Worm (Caenorhabditis elegans) whole organism, young adult: ENCODE measurements around the gene CD4.8.

Source experiments
- C06A6.2 ChIP-seq: fragments of 200-800 bp; sonication (Bioruptor generic); conservative IDR thresholded peaks from 2 replicates; pipeline ENCODE4 v1.3.6; 2022; ENCODE audit warnings: missing genetic modification characterization, missing compliant biosample characterization
- F22D6.2 ChIP-seq: sonication (generic microtip); optimal IDR thresholded peaks from 2 replicates; lab custom pipeline; 2016; ENCODE audit warnings: mild to moderate bottlenecking, missing genetic modification characterization, missing compliant biosample characterization
- F33H1.4 ChIP-seq: fragments of 200-800 bp; sonication (Bioruptor generic); IDR thresholded peaks from 2 replicates; pipeline ENCODE4 v1.3.6; 2022; ENCODE audit warnings: missing genetic modification reagents, missing genetic modification characterization, missing compliant biosample characterization
- F37B4.10 ChIP-seq: fragments of 200-800 bp; sonication (Bioruptor generic); IDR thresholded peaks from 2 replicates; pipeline ENCODE4 v1.3.6; 2022; ENCODE audit warnings: missing genetic modification characterization, missing compliant biosample characterization
- F39B2.1 ChIP-seq: fragments of 200-800 bp; sonication (Bioruptor generic); IDR thresholded peaks from 2 replicates; pipeline ENCODE4 v1.3.6; 2022; ENCODE audit warnings: missing genetic modification reagents, missing genetic modification characterization, missing compliant biosample characterization
- F52B5.7 ChIP-seq: sonication (generic microtip); optimal IDR thresholded peaks from 2 replicates; lab custom pipeline; 2016; ENCODE audit warnings: mild to moderate bottlenecking, missing genetic modification characterization, missing compliant biosample characterization
- Y53F4B.3 ChIP-seq: fragments of 200-800 bp; sonication (Bioruptor generic); IDR thresholded peaks from 2 replicates; pipeline ENCODE4 v1.3.6; 2022; ENCODE audit warnings: missing genetic modification reagents, missing genetic modification characterization, missing compliant biosample characterization
- ama-1 ChIP-seq, 3 experiments: fragments of 150-350 bp in 1 of 3; sonication (generic microtip) in 2 of 3; optimal IDR thresholded peaks; 2 replicates each; lab custom pipeline; 2014 to 2018; ENCODE audit warnings: missing biosample characterization in 2 of 3, missing genetic modification characterization in 2 of 3, missing genetic modification reagents in 2 of 3
- atf-7 ChIP-seq: sonication (generic microtip); optimal IDR thresholded peaks from 2 replicates; lab custom pipeline; 2017; ENCODE audit warnings: mild to moderate bottlenecking, missing genetic modification characterization, missing compliant biosample characterization
- ceh-100 ChIP-seq: fragments of 200-800 bp; sonication (Bioruptor generic); IDR thresholded peaks from 2 replicates; pipeline ENCODE4 v1.3.6; 2022; ENCODE audit warnings: missing genetic modification reagents, missing genetic modification characterization, missing compliant biosample characterization
- ceh-91 ChIP-seq: fragments of 200-800 bp; sonication (Bioruptor generic); IDR thresholded peaks from 2 replicates; pipeline ENCODE4 v1.3.6; 2022; ENCODE audit warnings: missing genetic modification reagents, missing genetic modification characterization, missing compliant biosample characterization
- ekl-4 ChIP-seq: fragments of 200-800 bp; sonication (Bioruptor generic); IDR thresholded peaks from 2 replicates; pipeline ENCODE4 v1.3.6; 2022; ENCODE audit warnings: missing genetic modification reagents, missing genetic modification characterization, missing compliant biosample characterization
- ets-4 ChIP-seq: fragments of 200-800 bp; sonication (Bioruptor generic); optimal IDR thresholded peaks from 2 replicates; lab custom pipeline; 2018; ENCODE audit warnings: mild to moderate bottlenecking, missing genetic modification characterization, missing compliant biosample characterization
- him-1 ChIP-seq: sonication (generic microtip); optimal IDR thresholded peaks from 2 replicates; lab custom pipeline; 2016; ENCODE audit warnings: missing genotype, missing genetic modification reagents, missing genetic modification characterization, missing compliant biosample characterization
- hlh-26 ChIP-seq: fragments of 200-800 bp; sonication (Bioruptor generic); conservative IDR thresholded peaks from 2 replicates; pipeline ENCODE4 v1.3.6; 2022; ENCODE audit warnings: missing genetic modification reagents, missing genetic modification characterization, missing compliant biosample characterization
- hmg-20 ChIP-seq: fragments of 200-800 bp; sonication (Bioruptor generic); IDR thresholded peaks from 2 replicates; pipeline ENCODE4 v1.3.6; 2022; ENCODE audit warnings: missing genetic modification reagents, missing genetic modification characterization, missing compliant biosample characterization
- hrde-1 ChIP-seq: sonication (generic microtip); optimal IDR thresholded peaks from 2 replicates; lab custom pipeline; 2016; ENCODE audit warnings: missing genetic modification characterization, mild to moderate bottlenecking, missing compliant biosample characterization, moderate library complexity, missing genotype, missing genetic modification reagents, borderline replicate concordance
- hsf-1 ChIP-seq: fragments of 200-800 bp; sonication (Bioruptor generic); IDR thresholded peaks from 2 replicates; pipeline ENCODE4 v1.3.6; 2022; ENCODE audit warnings: missing genetic modification reagents, missing genetic modification characterization, missing compliant biosample characterization
- let-526 ChIP-seq: fragments of 200-800 bp; sonication (Bioruptor generic); IDR thresholded peaks from 2 replicates; pipeline ENCODE4 v1.3.6; 2022; ENCODE audit warnings: missing genetic modification reagents, missing genetic modification characterization, missing compliant biosample characterization
- let-607 ChIP-seq, 2 experiments: fragments of 200-800 bp in 1 of 2; sonication (Bioruptor generic) in 1 of 2; sonication (generic microtip) in 1 of 2; optimal IDR thresholded peaks; 2 replicates each; lab custom pipeline; 2016 to 2018; ENCODE audit warnings: mild to moderate bottlenecking in 2 of 2, missing compliant biosample characterization in 2 of 2, missing genetic modification characterization in 2 of 2, moderate library complexity in 2 of 2, missing genotype in 1 of 2
- lin-35 ChIP-seq, 3 experiments: fragments of 150-350 bp in 2 of 3; sonication (generic microtip) in 1 of 3; optimal IDR thresholded peaks; 2 replicates each; lab custom pipeline; 2014 to 2018; ENCODE audit warnings: missing biosample characterization in 3 of 3, missing genetic modification characterization in 3 of 3, missing genetic modification reagents in 3 of 3
- mcd-1 ChIP-seq: fragments of 200-800 bp; sonication (Bioruptor generic); IDR thresholded peaks from 2 replicates; pipeline ENCODE4 v1.3.6; 2022; ENCODE audit warnings: missing genetic modification reagents, missing genetic modification characterization, missing compliant biosample characterization
- nhr-179 ChIP-seq: sonication (generic microtip); optimal IDR thresholded peaks from 2 replicates; lab custom pipeline; 2016; ENCODE audit warnings: mild to moderate bottlenecking, missing genetic modification characterization, missing compliant biosample characterization
- nhr-80 ChIP-seq: sonication (generic microtip); optimal IDR thresholded peaks from 2 replicates; lab custom pipeline; 2016; ENCODE audit warnings: missing genetic modification characterization, missing compliant biosample characterization
- pha-4 ChIP-seq: fragments of 150-350 bp; sonication (generic microtip); optimal IDR thresholded peaks from 2 replicates; lab custom pipeline; 2014; ENCODE audit warnings: missing biosample characterization, missing genetic modification reagents, missing genetic modification characterization
- rpc-1 ChIP-seq, 2 experiments: fragments of 150-350 bp in 1 of 2; sonication (generic microtip) in 1 of 2; optimal IDR thresholded peaks; 2 replicates each; lab custom pipeline; 2014 to 2018; ENCODE audit warnings: missing biosample characterization in 1 of 2, missing genetic modification characterization in 1 of 2, missing genetic modification reagents in 1 of 2, missing genotype in 1 of 2
- sdz-38 ChIP-seq: sonication (generic microtip); optimal IDR thresholded peaks from 2 replicates; lab custom pipeline; 2016; ENCODE audit warnings: missing genotype, missing genetic modification characterization, missing compliant biosample characterization
- somi-1 ChIP-seq: fragments of 200-800 bp; sonication (Bioruptor generic); optimal IDR thresholded peaks from 2 replicates; lab custom pipeline; 2018; ENCODE audit warnings: mild to moderate bottlenecking, missing genetic modification characterization, missing compliant biosample characterization
- xnd-1 ChIP-seq: sonication (generic microtip); optimal IDR thresholded peaks from 2 replicates; lab custom pipeline; 2016; ENCODE audit warnings: missing genotype, missing genetic modification reagents, missing genetic modification characterization, missing compliant biosample characterization
- zim-3 ChIP-seq: sonication (generic microtip); optimal IDR thresholded peaks from 2 replicates; lab custom pipeline; 2017; ENCODE audit warnings: mild to moderate bottlenecking, missing genetic modification characterization, moderate library complexity, missing compliant biosample characterization
- ztf-22 ChIP-seq: fragments of 200-800 bp; sonication (Bioruptor generic); optimal IDR thresholded peaks from 2 replicates; lab custom pipeline; 2018; ENCODE audit warnings: mild to moderate bottlenecking, missing genetic modification characterization, moderate library complexity, missing compliant biosample characterization
- ztf-25 ChIP-seq: fragments of 200-800 bp; sonication (Bioruptor generic); IDR thresholded peaks from 2 replicates; pipeline ENCODE4 v1.3.6; 2022; ENCODE audit warnings: missing genetic modification reagents, missing genetic modification characterization, missing compliant biosample characterization

CD4.8 gene

DNA sequence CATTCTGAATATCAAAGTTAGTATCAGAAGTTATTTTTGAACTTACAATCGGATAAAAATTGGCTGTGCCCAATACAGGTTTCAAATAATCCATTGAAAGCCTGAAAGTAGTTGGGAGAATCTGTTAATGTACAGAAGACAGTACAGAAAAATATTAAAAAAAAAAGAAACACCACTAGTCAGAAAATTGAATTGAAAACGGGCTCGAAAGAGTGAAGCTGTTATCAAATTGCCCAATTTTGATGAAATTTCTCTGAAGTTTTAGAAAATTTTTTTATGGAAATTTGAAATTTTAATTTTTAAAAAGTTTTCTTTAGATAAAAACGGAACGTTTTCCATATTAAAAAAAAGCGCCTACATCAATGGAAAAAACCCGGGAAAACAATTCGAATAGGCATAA, 34.0 kb downstream of the CD4.8 start, which contains the start of gene C18C4.7:
TSS of gene C18C4.7 (minus strand) at position 101 of the 400 bp plus-strand sequence.
- TF ChIP-seq F33H1.4: no peak
- no peak for TF ChIP-seq hmg-20 (GFP tag; lab: Robert Waterston, UW)
- TF ChIP-seq somi-1 (GFP tag; lab: Kevin White, UChicago): no peak
- TF ChIP-seq mcd-1 (GFP tag; lab: Robert Waterston, UW): no peak
- no peak for TF ChIP-seq atf-7 (tag; lab: Kevin White, UChicago)
- no peak for TF ChIP-seq zim-3 (tag; lab: Kevin White, UChicago)
- no peak for TF ChIP-seq nhr-179 (tag; lab: Kevin White, UChicago)
- TF ChIP-seq C06A6.2 (GFP tag; lab: Robert Waterston, UW): no peak
- TF ChIP-seq hlh-26 (GFP tag; lab: Robert Waterston, UW): no peak
- no peak for TF ChIP-seq hsf-1
- no peak for TF ChIP-seq Y53F4B.3 (GFP tag; lab: Robert Waterston, UW)
- TF ChIP-seq ama-1 (optimal IDR thresholded peaks at IDR 0.05; lab: Kevin White, UChicago): no peak
- no peak for TF ChIP-seq ama-1 (GFP tag; optimal IDR thresholded peaks at IDR 0.05; lab: Kevin White, UChicago)
- no peak for TF ChIP-seq F22D6.2 (tag; lab: Kevin White, UChicago)

DNA sequence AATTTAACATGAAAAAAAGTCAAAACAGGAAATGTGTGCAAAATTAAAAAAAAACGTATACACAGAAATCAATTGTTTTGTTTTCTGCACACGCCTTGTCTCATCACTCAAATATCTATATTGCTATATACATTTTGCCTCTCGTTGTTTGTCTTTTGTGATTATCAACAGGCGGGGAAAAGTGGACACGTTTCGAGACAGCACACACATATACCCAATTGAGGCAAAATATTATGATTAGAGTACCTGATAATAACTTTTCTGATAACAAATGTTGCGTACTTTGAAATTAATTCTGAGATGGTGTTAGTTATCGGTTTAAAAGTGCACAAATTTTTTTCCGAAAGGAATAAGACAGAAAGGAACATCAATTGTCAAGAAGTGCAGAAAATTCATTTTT, 41.3 kb downstream of the CD4.8 start:
- TF ChIP-seq pha-4 (tag; lab: Kevin White, UChicago): peak; percentile 14
- TF ChIP-seq F39B2.1 (GFP tag; lab: Robert Waterston, UW): no peak
- no peak for TF ChIP-seq hrde-1 (tag; lab: Kevin White, UChicago)
- TF ChIP-seq let-607 (tag; optimal IDR thresholded peaks at IDR 0.05; lab: Kevin White, UChicago): peak; percentile 27 to 44
- TF ChIP-seq ztf-25: no peak
- peak; percentile 2 for TF ChIP-seq ztf-22 (GFP tag; lab: Kevin White, UChicago)
- TF ChIP-seq nhr-80: peak; percentile 95
- no peak for TF ChIP-seq xnd-1 (tag; lab: Kevin White, UChicago)
- TF ChIP-seq ceh-100 (GFP tag; lab: Robert Waterston, UW): no peak
- no peak for TF ChIP-seq lin-35 (GFP tag; optimal IDR thresholded peaks at IDR 0.05; lab: Kevin White, UChicago)
- TF ChIP-seq ets-4 (GFP tag; lab: Kevin White, UChicago): peak; percentile 80

DNA sequence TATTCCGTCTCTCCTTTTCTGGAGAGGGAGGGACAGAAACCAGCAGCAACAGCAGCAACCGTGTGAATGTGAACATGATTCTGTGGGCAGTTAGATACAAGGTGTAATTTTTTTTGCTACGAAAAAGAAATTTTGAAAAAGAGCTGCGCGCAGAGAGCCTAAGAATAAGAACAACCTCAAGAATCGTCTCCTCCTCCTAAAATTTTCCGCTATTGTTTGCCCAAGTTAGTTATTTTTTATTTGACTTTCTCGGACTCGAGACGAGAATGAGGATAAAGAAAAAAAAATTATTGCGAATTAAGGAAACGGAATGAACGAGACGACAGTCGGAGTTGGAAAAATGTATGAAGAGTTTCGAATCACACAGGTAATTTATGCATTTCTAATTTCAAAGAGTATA, 42.6 kb downstream of the CD4.8 start, which contains the start of gene glb-5:
TSS of gene glb-5 (plus strand) at position 301 of the 400 bp plus-strand sequence.
- TF ChIP-seq ceh-91 (GFP tag; lab: Robert Waterston, UW) (no peak), let-526 (GFP tag; lab: Robert Waterston, UW) (no peak), hrde-1 (tag; lab: Kevin White, UChicago) (no peak), F37B4.10 (no peak), sdz-38 (tag; lab: Kevin White, UChicago) (no peak), rpc-1 (optimal IDR thresholded peaks at IDR 0.05; lab: Kevin White, UChicago) (no peak), rpc-1 (tag; optimal IDR thresholded peaks at IDR 0.05; lab: Kevin White, UChicago) (no peak), F52B5.7 (no peak), ekl-4 (no peak), him-1 (tag; lab: Kevin White, UChicago) (no peak)
